Fruit fly (Drosophila melanogaster) whole organism, adult: Measurements from ENCODE around the gene CG31087.
A peak's percentile ranks its signal among the peaks of the same experiment; 100 is the strongest.

ENCODE experiments used
- CG11617 ChIP-seq: fragments of 200-800 bp; sonication (Bioruptor generic); optimal IDR thresholded peaks from 2 replicates; lab custom pipeline; 2017; ENCODE audit warnings: mild to moderate bottlenecking, missing biosample characterization, missing genetic modification reagents, missing genetic modification characterization
- CG12768 ChIP-seq: fragments of 200-800 bp; sonication (Bioruptor generic); optimal IDR thresholded peaks from 2 replicates; lab custom pipeline; 2017; ENCODE audit warnings: missing biosample characterization, missing genetic modification characterization, mild to moderate bottlenecking, moderate library complexity, missing genetic modification reagents
- CG33017 ChIP-seq: fragments of 200-800 bp; sonication (Bioruptor generic); optimal IDR thresholded peaks from 2 replicates; lab custom pipeline; 2018; ENCODE audit warnings: missing biosample characterization, mild to moderate bottlenecking, missing genetic modification characterization, moderate library complexity
- CG5204 ChIP-seq: fragments of 200-800 bp; sonication (Bioruptor generic); optimal IDR thresholded peaks from 2 replicates; lab custom pipeline; 2016; ENCODE audit warnings: missing biosample characterization, missing genetic modification characterization
- CG7045 ChIP-seq: fragments of 200-800 bp; sonication (Bioruptor generic); optimal IDR thresholded peaks from 2 replicates; lab custom pipeline; 2017; ENCODE audit warnings: missing biosample characterization, mild to moderate bottlenecking, missing genetic modification characterization
- CG7101 ChIP-seq: fragments of 200-800 bp; sonication (Bioruptor generic); optimal IDR thresholded peaks from 2 replicates; lab custom pipeline; 2018; ENCODE audit warnings: missing biosample characterization, mild to moderate bottlenecking, missing genetic modification characterization, moderate library complexity
- Clk ChIP-seq: fragments of 200-800 bp; sonication (Bioruptor generic); optimal IDR thresholded peaks from 2 replicates; lab custom pipeline; 2017; ENCODE audit warnings: missing biosample characterization, missing genetic modification characterization
- Crg-1 ChIP-seq: fragments of 200-800 bp; sonication (Bioruptor generic); optimal IDR thresholded peaks from 2 replicates; lab custom pipeline; 2016; ENCODE audit warnings: missing biosample characterization, missing genetic modification characterization
- Hr96 ChIP-seq: fragments of 200-800 bp; sonication (Bioruptor generic); optimal IDR thresholded peaks from 2 replicates; lab custom pipeline; 2016; ENCODE audit warnings: missing biosample characterization, missing genetic modification characterization
- Mnt ChIP-seq: fragments of 200-800 bp; sonication (Bioruptor generic); optimal IDR thresholded peaks from 2 replicates; lab custom pipeline; 2016; ENCODE audit warnings: missing biosample characterization, mild to moderate bottlenecking, missing genetic modification characterization
- bab1 ChIP-seq: fragments of 200-800 bp; sonication (Bioruptor generic); optimal IDR thresholded peaks from 3 replicates; lab custom pipeline; 2019; ENCODE audit warnings: missing biosample characterization, mild to moderate bottlenecking, missing genetic modification characterization, moderate library complexity
- cic ChIP-seq: fragments of 200-800 bp; sonication (Bioruptor generic); optimal IDR thresholded peaks from 2 replicates; lab custom pipeline; 2017; ENCODE audit warnings: missing biosample characterization, mild to moderate bottlenecking, missing genetic modification characterization, moderate library complexity
- cnc ChIP-seq, 2 experiments: fragments of >200 bp; optimal IDR thresholded peaks; 2 replicates each; lab custom pipeline; 2017
- kay ChIP-seq: fragments of 200-800 bp; sonication (Bioruptor generic); peaks from one replicate; lab custom pipeline; 2016; ENCODE audit warnings: missing biosample characterization, missing genetic modification characterization, borderline replicate concordance
- ovo ChIP-seq: fragments of 200-800 bp; sonication (Bioruptor generic); optimal IDR thresholded peaks from 2 replicates; lab custom pipeline; 2016; ENCODE audit warnings: missing biosample characterization, missing genetic modification characterization
- pad ChIP-seq: fragments of 200-800 bp; sonication (Bioruptor generic); optimal IDR thresholded peaks from 3 replicates; lab custom pipeline; 2017; ENCODE audit warnings: missing biosample characterization, missing genetic modification characterization, mild to moderate bottlenecking, moderate library complexity, missing genetic modification reagents
- tj ChIP-seq: fragments of 200-800 bp; sonication (Bioruptor generic); optimal IDR thresholded peaks from 3 replicates; lab custom pipeline; 2017; ENCODE audit warnings: missing biosample characterization, mild to moderate bottlenecking, missing genetic modification characterization, moderate library complexity
- toe ChIP-seq: fragments of 200-800 bp; sonication (Bioruptor generic); optimal IDR thresholded peaks from 2 replicates; lab custom pipeline; 2016; ENCODE audit warnings: missing biosample characterization, missing genetic modification characterization

CG31087 gene

DNA sequence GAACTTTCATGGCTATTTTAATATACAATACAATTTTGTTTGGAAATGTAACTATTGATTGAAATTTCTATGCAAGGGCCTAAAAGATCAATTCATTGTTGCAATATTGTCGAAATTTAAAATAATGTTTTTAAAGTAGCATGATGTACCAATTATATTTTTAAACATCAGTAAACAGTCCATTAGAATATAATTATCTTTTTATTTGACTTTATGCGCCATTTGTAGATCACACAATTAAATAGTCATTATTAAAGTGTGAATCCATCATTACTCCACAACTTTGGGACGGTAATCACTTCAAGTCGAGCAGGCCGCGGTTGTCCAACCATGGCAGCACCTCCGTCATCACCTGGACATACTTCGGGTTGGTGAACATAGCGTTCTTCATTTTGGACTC is 2.8 kb downstream of the CG31087 start, which contains the start of gene CG31099:
Gene CG31099 (minus strand): TSS at position 101 of the 400 bp plus-strand sequence.
- TF ChIP-seq ovo (GFP tag; lab: Kevin White, UChicago) (no peak), CG12768 (GFP tag; lab: Kevin White, UChicago) (no peak), pad (GFP tag; lab: Kevin White, UChicago) (no peak), CG33017 (tag; lab: Kevin White, UChicago) (no peak)

dm6 chr3R:25309175-25309574 is 4.5 kb downstream of the CG31087 start:
- peak; percentile 5 for TF ChIP-seq cic (GFP tag; lab: Kevin White, UChicago)
- no peak for TF ChIP-seq CG33017 (tag; lab: Kevin White, UChicago)
- no peak for TF ChIP-seq bab1 (GFP tag; lab: Kevin White, UChicago)
- TF ChIP-seq Hr96 (GFP tag; lab: Kevin White, UChicago): no peak
- no peak for TF ChIP-seq Clk
- no peak for TF ChIP-seq CG7101 (tag; lab: Kevin White, UChicago)
- TF ChIP-seq cnc (optimal IDR thresholded peaks at IDR 0.05; lab: Kevin White, UChicago): no peak

dm6 chr3R:25308228-25308627 is 5.4 kb downstream of the CG31087 start, which contains the start of gene CG10550:
Gene CG10550 (minus strand): TSS chr3R:25308391.
- TF ChIP-seq Hr96 (GFP tag; lab: Kevin White, UChicago): peak; percentile 1
- no peak for TF ChIP-seq pad (GFP tag; lab: Kevin White, UChicago)
- TF ChIP-seq CG12768 (GFP tag; lab: Kevin White, UChicago): peak; percentile 61
- TF ChIP-seq Mnt (GFP tag; lab: Kevin White, UChicago): peak; percentile 33
- TF ChIP-seq cic (GFP tag; lab: Kevin White, UChicago): peak; percentile 46

dm6 chr3R:25305822-25306544 is 7.7 kb downstream of the CG31087 start:
- TF ChIP-seq CG12768 (GFP tag; lab: Kevin White, UChicago): peak; percentile 23
- peak; percentile 95 for TF ChIP-seq kay
- TF ChIP-seq tj (GFP tag; lab: Kevin White, UChicago): peak; percentile 28
- TF ChIP-seq CG7101 (tag; lab: Kevin White, UChicago): no peak
- peak; percentile 54 to 91 for TF ChIP-seq cnc (optimal IDR thresholded peaks at IDR 0.05; lab: Kevin White, UChicago)
- peak; percentile 73 for TF ChIP-seq cic (GFP tag; lab: Kevin White, UChicago)
- TF ChIP-seq CG11617: no peak

dm6 chr3R:25303857-25304440 is 9.7 kb downstream of the CG31087 start, which contains the start of gene CG31436:
Gene CG31436 (plus strand): TSS chr3R:25304137.
- TF ChIP-seq ovo (GFP tag; lab: Kevin White, UChicago): no peak
- no peak for TF ChIP-seq Mnt (GFP tag; lab: Kevin White, UChicago)
- no peak for TF ChIP-seq tj (GFP tag; lab: Kevin White, UChicago)
- no peak for TF ChIP-seq toe (GFP tag; lab: Kevin White, UChicago)
- TF ChIP-seq CG12768 (GFP tag; lab: Kevin White, UChicago): no peak
- no peak for TF ChIP-seq CG7045
- no peak for TF ChIP-seq bab1 (GFP tag; lab: Kevin White, UChicago)
- TF ChIP-seq Clk: no peak
- no peak for TF ChIP-seq Crg-1 (GFP tag; lab: Kevin White, UChicago)
- TF ChIP-seq cnc (optimal IDR thresholded peaks at IDR 0.05; lab: Kevin White, UChicago): no peak
- TF ChIP-seq kay: peak; percentile 84
- no peak for TF ChIP-seq CG33017 (tag; lab: Kevin White, UChicago)
- TF ChIP-seq CG5204: no peak
- TF ChIP-seq cic (GFP tag; lab: Kevin White, UChicago): peak; percentile 62

dm6 chr3R:25302239-25302638 is 11.4 kb downstream of the CG31087 start, which contains the start of gene CG31370:
Gene CG31370 (plus strand): TSS chr3R:25302464.
- TF ChIP-seq kay (peak; percentile 93), Mnt (GFP tag; lab: Kevin White, UChicago) (no peak), cic (GFP tag; lab: Kevin White, UChicago) (peak; percentile 26)

DNA sequence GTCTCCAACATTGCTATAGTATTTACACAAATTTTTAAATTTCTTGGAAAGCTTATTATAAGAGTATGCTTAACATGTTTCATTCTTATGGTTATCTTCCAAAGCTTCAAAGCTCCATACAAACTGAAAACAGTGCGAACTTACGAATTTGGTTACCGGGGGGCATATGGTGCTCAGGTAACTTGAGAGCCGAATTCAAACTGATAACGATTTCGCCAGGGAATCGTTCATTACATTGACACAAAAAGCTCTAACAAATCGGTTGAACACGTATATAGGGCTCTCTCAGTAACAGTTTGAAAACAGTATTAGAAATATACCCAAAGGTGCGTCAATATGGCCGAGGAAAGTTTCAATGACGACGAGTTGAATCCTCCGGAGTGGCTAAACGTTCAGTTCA is 13.1 kb downstream of the CG31087 start, which contains the start of gene CG13659:
Gene CG13659 (plus strand): TSS at position 317 of the 400 bp plus-strand sequence.
- peak; percentile 46 for TF ChIP-seq kay
- TF ChIP-seq tj (GFP tag; lab: Kevin White, UChicago): no peak

DNA sequence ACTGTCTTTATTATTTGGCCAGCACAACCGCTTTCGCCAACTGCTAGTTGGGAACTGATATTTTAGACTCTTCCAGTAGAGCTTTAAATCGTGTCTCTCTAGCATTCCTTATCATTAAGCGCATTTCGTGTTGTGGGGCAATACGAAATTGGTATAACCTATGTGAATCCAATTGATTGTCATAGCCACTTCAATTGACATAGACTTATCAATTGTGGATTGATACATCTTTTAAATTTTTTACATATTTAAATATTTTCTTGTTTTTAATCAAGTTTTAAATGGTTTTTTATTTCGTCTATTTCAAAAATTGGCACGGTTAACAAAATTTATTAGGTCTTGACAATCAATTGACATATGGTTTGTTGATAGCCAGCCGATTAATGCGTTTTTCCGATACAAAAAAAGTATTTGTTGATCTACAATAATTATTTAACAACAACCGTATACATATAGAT is 14.1 kb downstream of the CG31087 start, which contains the start of gene CG31288:
Gene CG31288 (minus strand): TSS at position 51 of the 458 bp plus-strand sequence.
- TF ChIP-seq ovo (GFP tag; lab: Kevin White, UChicago) (no peak), kay (peak; percentile 90), cnc (optimal IDR thresholded peaks at IDR 0.05; lab: Kevin White, UChicago) (no peak)
